Fruit fly (Drosophila melanogaster) whole organism, prepupa: ENCODE results near the gene hh.

Source experiments
- CG10631 ChIP-seq: fragments of 200-800 bp; sonication (Bioruptor generic); optimal IDR thresholded peaks from 2 replicates; lab custom pipeline; 2016; ENCODE audit warnings: missing biosample characterization, missing genetic modification characterization
- CG10669 ChIP-seq: fragments of 200-800 bp; sonication (Bioruptor generic); optimal IDR thresholded peaks from 3 replicates; lab custom pipeline; 2018; ENCODE audit warnings: missing biosample characterization, mild to moderate bottlenecking, missing genetic modification characterization, moderate library complexity
- CG11294 ChIP-seq: fragments of 200-800 bp; sonication (Bioruptor generic); IDR thresholded peaks from 2 replicates; pipeline ENCODE4 v1.3.6; 2022; ENCODE audit warnings: missing biosample characterization, missing genetic modification characterization
- CG16779 ChIP-seq: fragments of 200-800 bp; sonication (Bioruptor generic); optimal IDR thresholded peaks from 3 replicates; lab custom pipeline; 2017; ENCODE audit warnings: missing biosample characterization, mild to moderate bottlenecking, missing genetic modification characterization
- CG3032 ChIP-seq: fragments of 200-800 bp; optimal IDR thresholded peaks from 2 replicates; lab custom pipeline; 2019; ENCODE audit warnings: missing biosample characterization, mild to moderate bottlenecking, missing genetic modification characterization, moderate library complexity
- CG6276 ChIP-seq: fragments of 200-800 bp; sonication (Bioruptor generic); optimal IDR thresholded peaks from 2 replicates; lab custom pipeline; 2017; ENCODE audit warnings: missing biosample characterization, mild to moderate bottlenecking, missing genetic modification characterization
- CG6854 ChIP-seq: fragments of 200-800 bp; sonication (Bioruptor generic); optimal IDR thresholded peaks from 2 replicates; lab custom pipeline; 2017; ENCODE audit warnings: missing biosample characterization, mild to moderate bottlenecking, missing genetic modification characterization
- CG7368 ChIP-seq: fragments of 200-800 bp; sonication (Bioruptor generic); optimal IDR thresholded peaks from 3 replicates; lab custom pipeline; 2016; ENCODE audit warnings: missing biosample characterization, missing genetic modification characterization
- CG8119 ChIP-seq: fragments of 200-800 bp; sonication (Bioruptor generic); IDR thresholded peaks from 3 replicates; pipeline ENCODE4 v1.3.6; 2022; ENCODE audit warnings: missing biosample characterization, missing genetic modification characterization
- CG8632 ChIP-seq: fragments of 200-800 bp; sonication (Bioruptor generic); optimal IDR thresholded peaks from 3 replicates; lab custom pipeline; 2016; ENCODE audit warnings: missing biosample characterization, missing genetic modification characterization
- CG9139 ChIP-seq: fragments of 200-800 bp; sonication (Bioruptor generic); optimal IDR thresholded peaks from 3 replicates; lab custom pipeline; 2017; ENCODE audit warnings: missing biosample characterization, mild to moderate bottlenecking, missing genetic modification characterization
- Eip75B ChIP-seq: fragments of 200-800 bp; sonication (Bioruptor generic); optimal IDR thresholded peaks from 3 replicates; lab custom pipeline; 2016; ENCODE audit warnings: missing biosample characterization, missing genetic modification characterization
- Eip78C ChIP-seq: fragments of 200-800 bp; sonication (Bioruptor generic); peaks from one replicate; lab custom pipeline; 2016; ENCODE audit warnings: missing biosample characterization, missing genetic modification characterization
- Ets21C ChIP-seq: fragments of 200-800 bp; sonication (Bioruptor generic); optimal IDR thresholded peaks from 3 replicates; lab custom pipeline; 2016; ENCODE audit warnings: missing biosample characterization, missing genetic modification characterization
- Ets96B ChIP-seq: fragments of 200-800 bp; optimal IDR thresholded peaks from 2 replicates; lab custom pipeline; 2019; ENCODE audit warnings: missing biosample characterization, mild to moderate bottlenecking, missing genetic modification characterization, moderate library complexity
- Lpt ChIP-seq: fragments of 200-800 bp; sonication (Bioruptor generic); optimal IDR thresholded peaks from 3 replicates; lab custom pipeline; 2016; ENCODE audit warnings: missing biosample characterization, missing genetic modification characterization
- OdsH ChIP-seq: fragments of 200-800 bp; sonication (Bioruptor generic); optimal IDR thresholded peaks from 3 replicates; lab custom pipeline; 2016; ENCODE audit warnings: missing biosample characterization, missing genetic modification characterization
- Smox ChIP-seq: fragments of 200-800 bp; sonication (Bioruptor generic); optimal IDR thresholded peaks from 3 replicates; lab custom pipeline; 2016; ENCODE audit warnings: missing biosample characterization, missing genetic modification characterization
- achi ChIP-seq: fragments of 200-800 bp; sonication (Bioruptor generic); optimal IDR thresholded peaks from 3 replicates; lab custom pipeline; 2016; ENCODE audit warnings: missing biosample characterization, missing genetic modification characterization
- acj6 ChIP-seq: fragments of 200-800 bp; sonication (Bioruptor generic); optimal IDR thresholded peaks from 3 replicates; lab custom pipeline; 2016; ENCODE audit warnings: missing biosample characterization, missing genetic modification characterization
- dsx ChIP-seq: fragments of 200-800 bp; optimal IDR thresholded peaks from 3 replicates; lab custom pipeline; 2019; ENCODE audit warnings: missing biosample characterization, mild to moderate bottlenecking, missing genetic modification characterization, moderate library complexity; ENCODE audit not compliant: poor library complexity, severe bottlenecking
- fd85E ChIP-seq: fragments of 200-800 bp; sonication (Bioruptor generic); optimal IDR thresholded peaks from 3 replicates; lab custom pipeline; 2016; ENCODE audit warnings: missing biosample characterization, missing genetic modification characterization
- fkh ChIP-seq: fragments of 200-800 bp; sonication (Bioruptor generic); optimal IDR thresholded peaks from 3 replicates; lab custom pipeline; 2017; ENCODE audit warnings: missing biosample characterization, mild to moderate bottlenecking, missing genetic modification characterization, moderate library complexity
- lz ChIP-seq: fragments of 200-800 bp; sonication (Bioruptor generic); optimal IDR thresholded peaks from 3 replicates; lab custom pipeline; 2016; ENCODE audit warnings: missing biosample characterization, missing genetic modification characterization
- net ChIP-seq: fragments of 200-800 bp; sonication (Bioruptor generic); optimal IDR thresholded peaks from 3 replicates; lab custom pipeline; 2016; ENCODE audit warnings: missing biosample characterization, missing genetic modification characterization
- salr ChIP-seq, 2 experiments: fragments of 200-800 bp; sonication (Bioruptor generic); optimal IDR thresholded peaks; 3 replicates each; lab custom pipeline; 2016 to 2018; ENCODE audit warnings: missing biosample characterization in 2 of 2, missing genetic modification characterization in 2 of 2, mild to moderate bottlenecking in 1 of 2
- spab ChIP-seq: fragments of 200-800 bp; sonication (Bioruptor generic); optimal IDR thresholded peaks from 2 replicates; lab custom pipeline; 2017; ENCODE audit warnings: missing biosample characterization, mild to moderate bottlenecking, missing genetic modification characterization, missing genetic modification reagents
- ss ChIP-seq, 2 experiments: fragments of 200-800 bp; sonication (Bioruptor generic); optimal IDR thresholded peaks; 2 replicates in 1 of 2; 3 replicates in 1 of 2; lab custom pipeline; 2017 to 2018; ENCODE audit warnings: mild to moderate bottlenecking in 2 of 2, missing biosample characterization in 2 of 2, missing genetic modification characterization in 2 of 2, moderate library complexity in 1 of 2
- svp ChIP-seq: fragments of 200-800 bp; sonication (Bioruptor generic); peaks from one replicate; lab custom pipeline; 2016; ENCODE audit warnings: missing biosample characterization, missing genetic modification characterization
- topi ChIP-seq: fragments of 200-800 bp; sonication (Bioruptor generic); optimal IDR thresholded peaks from 3 replicates; lab custom pipeline; 2016; ENCODE audit warnings: missing biosample characterization, missing genetic modification characterization

The hh gene

dm6 chr3R:23189958-23190900 is 48.5 kb upstream of the hh start (continued):
- TF ChIP-seq Lpt (peak; percentile 53), spab (peak; percentile 71), dsx (GFP tag; lab: Kevin White, UChicago) (peak; percentile 100), lz (GFP tag; lab: Kevin White, UChicago) (peak; percentile 89), achi (GFP tag; lab: Kevin White, UChicago) (peak; percentile 82), Smox (GFP tag; lab: Kevin White, UChicago) (no peak), salr (GFP tag; optimal IDR thresholded peaks at IDR 0.05; lab: Kevin White, UChicago) (peak; percentile 27 to 75), Eip78C (GFP tag; lab: Kevin White, UChicago) (peak; percentile 97), CG9139 (GFP tag; lab: Kevin White, UChicago) (peak; percentile 13), CG11294 (GFP tag; lab: Robert Waterston, UW) (peak; percentile 64; the same call in 1 of the 2 replicates), CG7368 (GFP tag; lab: Kevin White, UChicago) (peak; percentile 87), topi (GFP tag; lab: Kevin White, UChicago) (peak; percentile 91), Ets21C (GFP tag; lab: Kevin White, UChicago) (peak; percentile 83), CG6854 (GFP tag; lab: Kevin White, UChicago) (peak; percentile 70), fd85E (GFP tag; lab: Kevin White, UChicago) (peak; percentile 71), CG6276 (GFP tag; lab: Kevin White, UChicago) (peak; percentile 54), CG16779 (peak; percentile 30), ss (GFP tag; optimal IDR thresholded peaks at IDR 0.05; lab: Kevin White, UChicago) (peak; percentile 34 to 76), CG10631 (GFP tag; lab: Kevin White, UChicago) (peak; percentile 79)
- TF ChIP-seq, all 60 proteins: peak for 57

DNA sequence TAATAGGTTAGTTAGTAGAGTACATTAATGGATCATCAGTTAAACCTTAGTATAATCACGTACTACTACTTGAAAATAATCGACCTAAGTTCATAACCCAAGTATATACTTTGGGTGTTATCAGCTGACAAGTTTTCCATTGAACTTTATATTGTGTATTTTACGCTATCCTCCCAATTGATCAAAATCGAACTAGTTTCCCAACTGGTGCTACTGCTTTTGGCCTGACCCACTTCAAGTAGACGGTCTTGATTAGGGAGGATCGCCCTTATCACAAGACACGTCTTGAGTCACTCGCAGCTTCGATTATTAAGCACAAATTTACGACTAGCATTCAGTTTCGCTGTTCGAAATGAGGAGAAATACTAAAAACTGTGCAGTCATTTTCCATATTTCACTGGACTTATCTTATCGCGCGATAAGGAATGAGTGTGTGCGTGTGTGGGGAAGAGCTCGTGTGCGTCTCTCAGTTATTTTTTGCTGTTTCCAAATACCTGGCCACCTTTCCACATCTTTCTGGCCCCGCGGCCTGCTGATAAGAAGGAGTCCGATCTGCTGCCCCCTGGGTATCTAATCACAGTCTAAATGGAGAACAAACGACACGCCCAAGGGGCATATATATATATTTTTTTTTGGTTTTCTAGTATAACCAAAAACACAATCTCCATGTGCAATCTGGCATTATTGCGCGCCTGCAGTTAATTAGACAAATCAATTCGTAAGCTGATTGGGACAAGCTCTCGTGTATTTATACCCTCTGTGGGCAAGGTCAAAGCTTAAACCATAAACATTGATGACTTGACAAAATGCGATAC is 47.6 kb upstream of the hh start:
- TF ChIP-seq net (GFP tag; lab: Kevin White, UChicago) (no peak), svp (peak; percentile 99)
- TF ChIP-seq, all 60 proteins: peak for 1

dm6 chr3R:23181714-23182337 is 40.1 kb upstream of the hh start:
- TF ChIP-seq Eip78C (GFP tag; lab: Kevin White, UChicago) (peak; percentile 43), CG8119 (GFP tag; lab: Robert Waterston, UW) (no peak)

DNA sequence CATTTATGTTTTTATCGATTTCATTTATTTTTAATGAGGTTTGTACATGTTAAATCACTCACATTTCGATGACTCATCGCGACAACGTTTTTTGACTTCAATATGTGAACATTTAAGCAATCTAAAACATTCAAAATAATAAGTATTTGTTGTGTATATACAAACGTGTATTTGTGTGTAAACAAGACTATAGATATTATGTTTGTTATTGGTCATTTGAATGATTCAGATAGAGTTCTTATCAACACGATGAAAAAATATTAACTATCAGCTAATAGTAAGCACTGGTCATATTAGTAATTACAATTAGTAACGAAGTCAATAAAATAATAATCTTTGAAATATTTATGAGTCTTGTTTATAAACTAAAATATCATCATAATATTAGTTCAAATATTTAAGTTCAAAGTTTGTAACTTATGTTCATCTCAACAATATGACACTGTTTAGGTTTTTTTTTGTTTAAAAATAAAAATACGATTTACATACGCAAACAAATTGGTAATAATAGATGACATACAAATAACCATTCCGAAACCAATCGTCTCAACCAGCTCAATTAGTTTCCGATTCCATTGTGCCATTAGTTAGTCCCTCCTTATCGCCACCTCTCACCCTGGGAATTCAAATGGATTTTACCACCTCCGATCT is 39.4 kb upstream of the hh start:
- no peak for TF ChIP-seq salr (GFP tag; optimal IDR thresholded peaks at IDR 0.05; lab: Kevin White, UChicago)
- no peak for TF ChIP-seq CG3032 (tag; lab: Kevin White, UChicago)
- no peak for TF ChIP-seq Eip75B (GFP tag; lab: Kevin White, UChicago)
- peak; percentile 89 for TF ChIP-seq svp
- no peak for TF ChIP-seq CG8632 (GFP tag; lab: Kevin White, UChicago)
- no peak for TF ChIP-seq Ets96B (tag; lab: Kevin White, UChicago)
- TF ChIP-seq, all 60 proteins: peak for 1

dm6 chr3R:23179336-23179735 is 37.6 kb upstream of the hh start:
- TF ChIP-seq fkh (peak; percentile 21), CG3032 (tag; lab: Kevin White, UChicago) (no peak), acj6 (no peak), CG10669 (GFP tag; lab: Kevin White, UChicago) (no peak), OdsH (GFP tag; lab: Kevin White, UChicago) (no peak), CG8632 (GFP tag; lab: Kevin White, UChicago) (no peak), Eip78C (GFP tag; lab: Kevin White, UChicago) (peak; percentile 25)
